Fruit fly (Drosophila melanogaster): ENCODE data around the gene Cyp6d5.

Gene Cyp6d5

DNA sequence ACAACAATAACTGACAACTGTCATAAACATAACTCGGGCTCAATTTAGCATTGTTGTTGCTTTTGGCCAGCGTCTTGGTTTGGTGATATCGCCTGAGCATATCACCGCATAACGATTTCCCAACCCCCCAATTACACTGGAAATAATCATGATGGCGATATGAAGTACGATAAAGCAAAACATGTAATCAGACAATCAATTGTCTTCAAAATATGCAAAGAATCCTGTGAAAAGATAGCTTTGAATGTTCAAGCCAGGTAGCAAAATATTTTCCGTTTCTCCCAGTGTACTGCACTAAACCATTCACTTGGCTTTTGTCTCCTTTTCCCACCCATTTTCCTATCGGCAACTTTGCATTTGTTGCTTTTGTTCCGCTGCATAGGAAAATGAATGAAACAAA is 29.5 kb upstream of the Cyp6d5 start (continued):
- TF ChIP-seq Elba2 (GFP tag; optimal IDR thresholded peaks at IDR 0.05) = no peak
- TF ChIP-seq sr (GFP tag; IDR thresholded peaks at IDR 0.05) = peak; percentile 56; the same call in 1 of the 3 replicates
- TF ChIP-seq CG10959 (GFP tag; IDR thresholded peaks at IDR 0.05) = peak; percentile 64; the same call in 1 of the 2 replicates
- TF ChIP-seq wek (GFP tag; optimal IDR thresholded peaks at IDR 0.05) = peak; percentile 35
- peak; percentile 74 for TF ChIP-seq Sox100B (GFP tag; optimal IDR thresholded peaks at IDR 0.05)
- TF ChIP-seq CG18476 (GFP tag; optimal IDR thresholded peaks at IDR 0.05) = peak; percentile 19
- TF ChIP-seq wor (GFP tag; IDR thresholded peaks at IDR 0.05) = no peak

DNA sequence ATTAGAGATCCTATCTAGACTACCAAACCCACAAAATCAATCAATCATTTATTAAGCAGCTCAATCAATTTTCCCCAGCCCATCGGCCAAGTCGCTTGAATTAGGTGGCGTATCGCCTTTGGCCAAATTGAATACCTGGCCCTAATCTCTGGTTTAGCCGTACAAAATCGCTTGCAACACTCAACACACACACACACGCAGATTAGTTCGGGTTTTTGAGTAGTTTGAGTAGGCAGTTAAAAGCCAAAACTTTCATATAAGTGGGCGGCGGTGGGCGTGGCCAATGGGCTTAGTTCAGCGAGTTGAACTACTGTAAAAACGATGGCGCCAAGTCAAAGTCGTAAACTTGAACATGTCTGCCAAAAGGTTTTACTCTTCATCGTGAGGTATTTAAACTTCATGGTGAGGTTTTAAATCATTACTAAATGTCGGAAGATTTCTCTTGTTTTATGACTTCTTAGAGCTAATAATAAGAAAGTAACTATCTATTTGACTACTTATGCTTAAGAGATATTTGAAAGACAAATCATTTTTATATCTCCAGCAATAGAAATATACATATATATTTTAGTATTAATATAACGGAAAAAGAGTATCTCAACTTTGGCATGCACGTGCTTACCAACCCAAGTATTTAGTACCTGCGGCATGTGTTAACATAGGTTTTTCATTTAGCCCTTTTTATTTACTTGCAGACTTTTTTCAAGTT is 27.7 kb upstream of the Cyp6d5 start:
- TF ChIP-seq CG10321 (GFP tag; IDR thresholded peaks at IDR 0.05) (no peak), CG12155 (GFP tag; optimal IDR thresholded peaks at IDR 0.05) (no peak), CG2875 (GFP tag; optimal IDR thresholded peaks at IDR 0.05) (no peak), nmo (GFP tag; optimal IDR thresholded peaks at IDR 0.05) (peak; percentile 8), Scr (GFP tag; IDR thresholded peaks at IDR 0.05; ENCODE audit: partially characterized antibody) (no peak), CG34224 (GFP tag; IDR thresholded peaks at IDR 0.05; ENCODE audit: partially characterized antibody) (no peak), klu (GFP tag; IDR thresholded peaks at IDR 0.05) (no peak), ac (GFP tag; optimal IDR thresholded peaks at IDR 0.05) (no peak), usp (GFP tag; optimal IDR thresholded peaks at IDR 0.05) (no peak), CG4404 (GFP tag; IDR thresholded peaks at IDR 0.05) (no peak), CG2678 (tag; optimal IDR thresholded peaks at IDR 0.05) (peak; percentile 21), CG2889 (GFP tag; IDR thresholded peaks at IDR 0.05) (no peak), CG7556 (GFP tag; optimal IDR thresholded peaks at IDR 0.05) (no peak), Ptx1 (GFP tag; IDR thresholded peaks at IDR 0.05) (0 out of 2 replicates have a peak, but pooled peaks have one; percentile 20), Sox102F (GFP tag; optimal IDR thresholded peaks at IDR 0.05) (peak; percentile 15), fru (optimal IDR thresholded peaks at IDR 0.05) (no peak), jing (GFP tag; optimal IDR thresholded peaks at IDR 0.05) (no peak), seq (GFP tag; IDR thresholded peaks at IDR 0.05) (no peak), Elba2 (GFP tag; optimal IDR thresholded peaks at IDR 0.05) (no peak), pho (GFP tag; optimal IDR thresholded peaks at IDR 0.05) (no peak), CG6689 (GFP tag; IDR thresholded peaks at IDR 0.05) (0 out of 2 replicates have a peak, but pooled peaks have one; percentile 4), CG16863 (GFP tag; optimal IDR thresholded peaks at IDR 0.05) (no peak), Fer3 (tag; optimal IDR thresholded peaks at IDR 0.05) (no peak), Asciz (GFP tag; optimal IDR thresholded peaks at IDR 0.05) (no peak), CG12236 (GFP tag; optimal IDR thresholded peaks at IDR 0.05) (no peak), fd64A (GFP tag; optimal IDR thresholded peaks at IDR 0.05) (no peak), pzg (GFP tag; optimal IDR thresholded peaks at IDR 0.05) (no peak), eyg (GFP tag; optimal IDR thresholded peaks at IDR 0.05) (no peak), GATAe (GFP tag; conservative IDR thresholded peaks at IDR 0.05) (no peak), amos (GFP tag; IDR thresholded peaks at IDR 0.05; ENCODE audit: partially characterized antibody) (no peak), CG30020 (tag; optimal IDR thresholded peaks at IDR 0.05) (no peak), Poxn (GFP tag; IDR thresholded peaks at IDR 0.05) (no peak), CTCF (GFP tag; optimal IDR thresholded peaks at IDR 0.05) (no peak), CG1832 (GFP tag; optimal IDR thresholded peaks at IDR 0.05) (no peak), dmrt99B (tag; optimal IDR thresholded peaks at IDR 0.05) (peak; percentile 26), CG13296 (GFP tag; optimal IDR thresholded peaks at IDR 0.05) (peak; percentile 27), Hand (GFP tag; optimal IDR thresholded peaks at IDR 0.05) (no peak), Dad (GFP tag; optimal IDR thresholded peaks at IDR 0.05) (no peak), twi (tag; optimal IDR thresholded peaks at IDR 0.05) (no peak), Tbp (GFP tag; optimal IDR thresholded peaks at IDR 0.05) (no peak), CG12942 (GFP tag; optimal IDR thresholded peaks at IDR 0.05) (no peak), Rfx (GFP tag; IDR thresholded peaks at IDR 0.05) (no peak), H2.0 (GFP tag; IDR thresholded peaks at IDR 0.05) (no peak), zfh2 (GFP tag; optimal IDR thresholded peaks at IDR 0.05) (no peak)

Data from whole organism, embryonic.